1 fruit fly cellular context compared by ENCODE assay signal in genomic region chrX:6985182-6985851, dm6.
TF ChIP-seq lines count a peak whose summit lies in the region.

No protein-coding gene starts in this region.

TF ChIP-seq in whole organism, embryonic, 481 proteins besides CTCF, POLR2A, EP300 and RAD21 (continued from another document and continues in another):
- TF ChIP-seq pfk (GFP tag; optimal IDR thresholded peaks at IDR 0.05; lab: Kevin White, UChicago) (peak; percentile 83), Oaz (GFP tag; IDR thresholded peaks at IDR 0.05; lab: Robert Waterston, UW) (no peak), run (tag; optimal IDR thresholded peaks at IDR 0.05; lab: Kevin White, UChicago) (peak; percentile 36), her (GFP tag; optimal IDR thresholded peaks at IDR 0.05; lab: Kevin White, UChicago) (peak; percentile 38), insv (GFP tag; optimal IDR thresholded peaks at IDR 0.05; lab: Kevin White, UChicago) (no peak), CG2875 (GFP tag; optimal IDR thresholded peaks at IDR 0.05; lab: Kevin White, UChicago) (peak; percentile 69), Nf-YC (tag; optimal IDR thresholded peaks at IDR 0.05; lab: Kevin White, UChicago) (no peak), Usf (GFP tag; optimal IDR thresholded peaks at IDR 0.05; lab: Kevin White, UChicago) (peak; percentile 72), Lhr (GFP tag; optimal IDR thresholded peaks at IDR 0.05; lab: Kevin White, UChicago) (peak; percentile 34), CG14860 (GFP tag; IDR thresholded peaks at IDR 0.05; lab: Robert Waterston, UW; ENCODE audit: partially characterized antibody) (peak; percentile 51; the same call in 1 of the 3 replicates), Dip3 (GFP tag; optimal IDR thresholded peaks at IDR 0.05; lab: Kevin White, UChicago) (peak; percentile 78), B-H1 (GFP tag; IDR thresholded peaks at IDR 0.05; lab: Robert Waterston, UW) (peak; percentile 37), Ptx1 (GFP tag; IDR thresholded peaks at IDR 0.05; lab: Robert Waterston, UW) (peak; percentile 73), CG12104 (GFP tag; optimal IDR thresholded peaks at IDR 0.05; lab: Kevin White, UChicago) (peak; percentile 22), crc (GFP tag; optimal IDR thresholded peaks at IDR 0.05; lab: Kevin White, UChicago) (peak; percentile 56), slou (GFP tag; optimal IDR thresholded peaks at IDR 0.05; lab: Kevin White, UChicago) (peak; percentile 47), Dek (tag; optimal IDR thresholded peaks at IDR 0.05; lab: Kevin White, UChicago) (peak; percentile 44), CG2202 (tag; optimal IDR thresholded peaks at IDR 0.05; lab: Kevin White, UChicago) (peak; percentile 88), CG15479 (GFP tag; optimal IDR thresholded peaks at IDR 0.05; lab: Kevin White, UChicago) (no peak), Dfd (GFP tag; optimal IDR thresholded peaks at IDR 0.05; lab: Kevin White, UChicago) (no peak), org-1 (GFP tag; optimal IDR thresholded peaks at IDR 0.05; lab: Kevin White, UChicago) (peak; percentile 64), CG12659 (GFP tag; optimal IDR thresholded peaks at IDR 0.05; lab: Kevin White, UChicago) (peak; percentile 58), Bdp1 (GFP tag; optimal IDR thresholded peaks at IDR 0.05; lab: Kevin White, UChicago) (peak; percentile 46), CG4707 (GFP tag; optimal IDR thresholded peaks at IDR 0.05; lab: Kevin White, UChicago) (peak; percentile 41), CG6791 (GFP tag; IDR thresholded peaks at IDR 0.05; lab: Robert Waterston, UW; ENCODE audit: partially characterized antibody) (peak; percentile 71; the same call in 2 of the 3 replicates), CG11560 (tag; IDR thresholded peaks at IDR 0.05; lab: Robert Waterston, UW) (peak; percentile 16; the same call in 1 of the 3 replicates), zen (tag; optimal IDR thresholded peaks at IDR 0.05; lab: Kevin White, UChicago) (peak; percentile 41), CG14667 (GFP tag; IDR thresholded peaks at IDR 0.05; lab: Robert Waterston, UW) (peak; percentile 51; the same call in 1 of the 2 replicates), Adf1 (GFP tag; IDR thresholded peaks at IDR 0.05; lab: Robert Waterston, UW) (no peak), Hey (tag; optimal IDR thresholded peaks at IDR 0.05; lab: Kevin White, UChicago) (no peak), ash1 (GFP tag; optimal IDR thresholded peaks at IDR 0.05; lab: Kevin White, UChicago) (no peak), CG13296 (GFP tag; optimal IDR thresholded peaks at IDR 0.05; lab: Kevin White, UChicago) (peak; percentile 19), CkIIα-i1 (GFP tag; IDR thresholded peaks at IDR 0.05; lab: Robert Waterston, UW) (no peak), yki (optimal IDR thresholded peaks at IDR 0.05; lab: Kevin White, UChicago) (no peak), ham (GFP tag; IDR thresholded peaks at IDR 0.05; lab: Robert Waterston, UW) (no peak), Gsc (GFP tag; IDR thresholded peaks at IDR 0.05; lab: Robert Waterston, UW) (peak; percentile 42; the same call in 1 of the 2 replicates), CG13775 (GFP tag; optimal IDR thresholded peaks at IDR 0.05; lab: Kevin White, UChicago) (peak; percentile 71), seq (GFP tag; IDR thresholded peaks at IDR 0.05; lab: Robert Waterston, UW) (peak; percentile 73), YL-1 (GFP tag; optimal IDR thresholded peaks at IDR 0.05; lab: Kevin White, UChicago) (no peak), Ets97D (GFP tag; optimal IDR thresholded peaks at IDR 0.05; lab: Kevin White, UChicago) (peak; percentile 37), CG8290 (GFP tag; optimal IDR thresholded peaks at IDR 0.05; lab: Kevin White, UChicago) (peak; percentile 54), CG8290 (tag; optimal IDR thresholded peaks at IDR 0.05; lab: Kevin White, UChicago) (peak in 1 of 2 experiments; percentile 33), CG7271 (tag; optimal IDR thresholded peaks at IDR 0.05; lab: Kevin White, UChicago) (peak; percentile 18), so (GFP tag; IDR thresholded peaks at IDR 0.05; lab: Robert Waterston, UW) (peak; percentile 56; the same call in 1 of the 3 replicates), Atf-2 (GFP tag; optimal IDR thresholded peaks at IDR 0.05; lab: Kevin White, UChicago) (peak; percentile 78), Six4 (GFP tag; optimal IDR thresholded peaks at IDR 0.05; lab: Kevin White, UChicago) (peak; percentile 58), sna (GFP tag; IDR thresholded peaks at IDR 0.05; lab: Robert Waterston, UW; ENCODE audit: partially characterized antibody) (no peak), eve (GFP tag; optimal IDR thresholded peaks at IDR 0.05; lab: Kevin White, UChicago) (peak in 1 of 2 experiments; percentile 91), caup (GFP tag; optimal IDR thresholded peaks at IDR 0.05; lab: Kevin White, UChicago; ENCODE audit: severe bottlenecking) (no peak), CG30431 (GFP tag; optimal IDR thresholded peaks at IDR 0.05; lab: Kevin White, UChicago) (peak; percentile 67), maf-S (GFP tag; optimal IDR thresholded peaks at IDR 0.05; lab: Kevin White, UChicago) (peak; percentile 70), Pdp1 (GFP tag; optimal IDR thresholded peaks at IDR 0.05; lab: Kevin White, UChicago) (peak; percentile 71 to 80), CG17385 (GFP tag; optimal IDR thresholded peaks at IDR 0.05; lab: Kevin White, UChicago) (peak; percentile 74), CG14710 (tag; optimal IDR thresholded peaks at IDR 0.05; lab: Kevin White, UChicago) (peak; percentile 83), dm (GFP tag; optimal IDR thresholded peaks at IDR 0.05; lab: Kevin White, UChicago) (peak; percentile 63), zfh2 (GFP tag; optimal IDR thresholded peaks at IDR 0.05; lab: Kevin White, UChicago) (peak; percentile 71), CG32772 (GFP tag; IDR thresholded peaks at IDR 0.05; lab: Robert Waterston, UW) (peak; percentile 68), CoRest (tag; optimal IDR thresholded peaks at IDR 0.05; lab: Kevin White, UChicago) (peak; percentile 77), CG3726 (GFP tag; IDR thresholded peaks at IDR 0.05; lab: Robert Waterston, UW) (peak; percentile 79), aop (GFP tag; IDR thresholded peaks at IDR 0.05; lab: Robert Waterston, UW) (no peak), BEAF-32 (GFP tag; optimal IDR thresholded peaks at IDR 0.05; lab: Kevin White, UChicago) (no peak), CG10959 (GFP tag; IDR thresholded peaks at IDR 0.05; lab: Robert Waterston, UW) (peak; percentile 67), CG3995 (GFP tag; optimal IDR thresholded peaks at IDR 0.05; lab: Kevin White, UChicago) (no peak), Mes4 (GFP tag; optimal IDR thresholded peaks at IDR 0.05; lab: Kevin White, UChicago) (peak; percentile 72), eyg (GFP tag; optimal IDR thresholded peaks at IDR 0.05; lab: Kevin White, UChicago) (peak; percentile 56), Fer1 (GFP tag; optimal IDR thresholded peaks at IDR 0.05; lab: Kevin White, UChicago) (peak; percentile 9), jing (GFP tag; optimal IDR thresholded peaks at IDR 0.05; lab: Kevin White, UChicago) (peak; percentile 44), CG31224 (GFP tag; IDR thresholded peaks at IDR 0.05; lab: Robert Waterston, UW) (peak; percentile 54), CG32532 (GFP tag; IDR thresholded peaks at IDR 0.05; lab: Robert Waterston, UW) (peak; percentile 54), sens (GFP tag; lab: Kevin White, UChicago) (peak; percentile 99), gt (GFP tag; IDR thresholded peaks at IDR 0.05; lab: Robert Waterston, UW) (0 out of 2 replicates have a peak, but pooled peaks have one; percentile 39), CG4854 (GFP tag; optimal IDR thresholded peaks at IDR 0.05; lab: Kevin White, UChicago) (peak; percentile 50), inv (GFP tag; IDR thresholded peaks at IDR 0.05; lab: Robert Waterston, UW; ENCODE audit: partially characterized antibody) (peak; percentile 42; the same call in 1 of the 2 replicates), ssp (GFP tag; IDR thresholded peaks at IDR 0.05; lab: Robert Waterston, UW) (peak; percentile 61), al (GFP tag; IDR thresholded peaks at IDR 0.05; lab: Robert Waterston, UW) (peak; percentile 24; the same call in 1 of the 2 replicates), Hsf (GFP tag; optimal IDR thresholded peaks at IDR 0.05; lab: Kevin White, UChicago) (peak; percentile 84), Ssrp (tag; optimal IDR thresholded peaks at IDR 0.05; lab: Kevin White, UChicago) (peak; percentile 79), MTF-1 (GFP tag; optimal IDR thresholded peaks at IDR 0.05; lab: Kevin White, UChicago; ENCODE audit: borderline replicate concordance) (peak; percentile 24), tup (GFP tag; optimal IDR thresholded peaks at IDR 0.05; lab: Kevin White, UChicago) (peak; percentile 54), tin (GFP tag; optimal IDR thresholded peaks at IDR 0.05; lab: Kevin White, UChicago) (peak; percentile 75), sc (optimal IDR thresholded peaks at IDR 0.05; lab: Kevin White, UChicago) (no peak), sc (GFP tag; optimal IDR thresholded peaks at IDR 0.05; lab: Kevin White, UChicago) (peak; percentile 75), cg (GFP tag; optimal IDR thresholded peaks at IDR 0.05; lab: Kevin White, UChicago) (peak; percentile 50), CHES-1-like (GFP tag; optimal IDR thresholded peaks at IDR 0.05; lab: Kevin White, UChicago) (peak; percentile 73), CG18764 (GFP tag; optimal IDR thresholded peaks at IDR 0.05; lab: Kevin White, UChicago) (peak; percentile 44), sob (GFP tag; IDR thresholded peaks at IDR 0.05; lab: Robert Waterston, UW) (peak; percentile 71), CG15696 (tag; optimal IDR thresholded peaks at IDR 0.05; lab: Kevin White, UChicago) (peak; percentile 71), wor (GFP tag; IDR thresholded peaks at IDR 0.05; lab: Robert Waterston, UW) (peak; percentile 60), vnd (GFP tag; IDR thresholded peaks at IDR 0.05; lab: Robert Waterston, UW; ENCODE audit: partially characterized antibody) (no peak), salm (tag; optimal IDR thresholded peaks at IDR 0.05; lab: Kevin White, UChicago) (peak; percentile 62), hth (optimal IDR thresholded peaks at IDR 0.05; lab: Kevin White, UChicago) (no peak), ewg (GFP tag; optimal IDR thresholded peaks at IDR 0.05; lab: Kevin White, UChicago) (peak; percentile 54), CG16863 (GFP tag; optimal IDR thresholded peaks at IDR 0.05; lab: Kevin White, UChicago) (peak; percentile 76), emc (GFP tag; optimal IDR thresholded peaks at IDR 0.05; lab: Kevin White, UChicago) (no peak), Ets65A (GFP tag; lab: Kevin White, UChicago) (peak; percentile 95), psq (GFP tag; optimal IDR thresholded peaks at IDR 0.05; lab: Kevin White, UChicago) (peak; percentile 58), ATbp (GFP tag; optimal IDR thresholded peaks at IDR 0.05; lab: Kevin White, UChicago) (peak; percentile 75), CG7745 (tag; optimal IDR thresholded peaks at IDR 0.05; lab: Kevin White, UChicago) (no peak), CG14965 (GFP tag; optimal IDR thresholded peaks at IDR 0.05; lab: Kevin White, UChicago; ENCODE audit: borderline replicate concordance) (peak; percentile 3), CG4820 (GFP tag; optimal IDR thresholded peaks at IDR 0.05; lab: Kevin White, UChicago) (peak; percentile 80), CG1832 (GFP tag; optimal IDR thresholded peaks at IDR 0.05; lab: Kevin White, UChicago) (no peak), CG12219 (GFP tag; optimal IDR thresholded peaks at IDR 0.05; lab: Kevin White, UChicago) (peak; percentile 65), stc (GFP tag; IDR thresholded peaks at IDR 0.05; lab: Robert Waterston, UW) (no peak), stwl (tag; optimal IDR thresholded peaks at IDR 0.05; lab: Kevin White, UChicago) (peak; percentile 19), trem (tag; optimal IDR thresholded peaks at IDR 0.05; lab: Kevin White, UChicago) (peak; percentile 77), gcm (GFP tag; optimal IDR thresholded peaks at IDR 0.05; lab: Kevin White, UChicago) (peak; percentile 77), row (GFP tag; IDR thresholded peaks at IDR 0.05; lab: Robert Waterston, UW) (peak; percentile 90), Hr51 (GFP tag; optimal IDR thresholded peaks at IDR 0.05; lab: Kevin White, UChicago) (peak; percentile 51 to 74), Vsx1 (GFP tag; optimal IDR thresholded peaks at IDR 0.05; lab: Kevin White, UChicago) (peak; percentile 66), CG4360 (GFP tag; IDR thresholded peaks at IDR 0.05; lab: Robert Waterston, UW) (peak; percentile 7; the same call in 1 of the 2 replicates), fd96Cb (tag; optimal IDR thresholded peaks at IDR 0.05; lab: Kevin White, UChicago) (peak; percentile 83), fru (optimal IDR thresholded peaks at IDR 0.05; lab: Kevin White, UChicago) (no peak), Hr78 (GFP tag; optimal IDR thresholded peaks at IDR 0.05; lab: Kevin White, UChicago) (no peak), mld (GFP tag; IDR thresholded peaks at IDR 0.05; lab: Robert Waterston, UW; ENCODE audit: partially characterized antibody) (no peak; the same call in 2 of the 3 replicates), CG2889 (GFP tag; IDR thresholded peaks at IDR 0.05; lab: Robert Waterston, UW) (no peak), CG2129 (GFP tag; IDR thresholded peaks at IDR 0.05; lab: Robert Waterston, UW; ENCODE audit: partially characterized antibody) (no peak), gem (tag; optimal IDR thresholded peaks at IDR 0.05; lab: Kevin White, UChicago) (peak; percentile 91), dmrt99B (tag; optimal IDR thresholded peaks at IDR 0.05; lab: Kevin White, UChicago) (peak; percentile 79), CG3838 (GFP tag; optimal IDR thresholded peaks at IDR 0.05; lab: Kevin White, UChicago) (peak; percentile 49), CG11456 (GFP tag; IDR thresholded peaks at IDR 0.05; lab: Robert Waterston, UW) (no peak), CG16813 (GFP tag; IDR thresholded peaks at IDR 0.05; lab: Robert Waterston, UW; ENCODE audit: partially characterized antibody) (peak; percentile 54; the same call in 2 of the 3 replicates), slp2 (GFP tag; optimal IDR thresholded peaks at IDR 0.05; lab: Kevin White, UChicago) (peak; percentile 69), pan (optimal IDR thresholded peaks at IDR 0.05; lab: Kevin White, UChicago) (peak in 1 of 2 experiments; percentile 15), pan (GFP tag; optimal IDR thresholded peaks at IDR 0.05 in 1 of 2, IDR thresholded peaks at IDR 0.05 in 1 of 2) (peak in 1 of 2 experiments; percentile 66), CG31388 (GFP tag; optimal IDR thresholded peaks at IDR 0.05; lab: Kevin White, UChicago) (peak; percentile 4), BtbVII (GFP tag; optimal IDR thresholded peaks at IDR 0.05; lab: Kevin White, UChicago) (no peak), dimm (GFP tag; IDR thresholded peaks at IDR 0.05; lab: Robert Waterston, UW) (0 out of 2 replicates have a peak, but pooled peaks have one; percentile 30), CG18476 (GFP tag; optimal IDR thresholded peaks at IDR 0.05; lab: Kevin White, UChicago) (peak; percentile 60), CG13424 (tag; optimal IDR thresholded peaks at IDR 0.05; lab: Kevin White, UChicago) (peak; percentile 79)
